Fruit fly (Drosophila melanogaster) whole organism, embryonic: ENCODE measurements around the gene Mocs1.
A peak's percentile ranks its signal among the peaks of the same experiment; 100 is the strongest.

ENCODE experiments used
- Bgb ChIP-seq: fragments of 200-800 bp; sonication (Bioruptor generic); IDR thresholded peaks from 2 replicates; pipeline ENCODE4 v1.3.6; 2022; ENCODE audit warnings: missing biosample characterization, missing genetic modification characterization; ENCODE audit not compliant: partially characterized antibody
- CG10267 ChIP-seq: fragments of 200-800 bp; sonication (Bioruptor generic); optimal IDR thresholded peaks from 2 replicates; lab custom pipeline; 2018; ENCODE audit warnings: missing biosample characterization, mild to moderate bottlenecking, missing genetic modification characterization, moderate library complexity
- CG10321 ChIP-seq: fragments of 200-800 bp; sonication (Bioruptor generic); IDR thresholded peaks from 2 replicates; pipeline ENCODE4 v1.3.6; 2022; ENCODE audit warnings: missing biosample characterization, missing genetic modification characterization
- CG11696 ChIP-seq: fragments of 200-800 bp; sonication (Bioruptor generic); IDR thresholded peaks from 2 replicates; pipeline ENCODE4 v1.3.6; 2022; ENCODE audit warnings: missing biosample characterization, missing genetic modification characterization
- CG12219 ChIP-seq: fragments of 200-800 bp; sonication (Bioruptor generic); optimal IDR thresholded peaks from 3 replicates; lab custom pipeline; 2018; ENCODE audit warnings: missing biosample characterization, mild to moderate bottlenecking, missing genetic modification characterization
- CG14710 ChIP-seq: fragments of 200-800 bp; sonication (Bioruptor generic); optimal IDR thresholded peaks from 3 replicates; lab custom pipeline; 2019; ENCODE audit warnings: missing biosample characterization, mild to moderate bottlenecking, missing genetic modification characterization, moderate library complexity
- CG1529 ChIP-seq: fragments of 200-800 bp; sonication (Bioruptor generic); optimal IDR thresholded peaks from 3 replicates; lab custom pipeline; 2018; ENCODE audit warnings: missing biosample characterization, missing genetic modification characterization
- CG15514 ChIP-seq: fragments of 200-800 bp; sonication (Bioruptor generic); optimal IDR thresholded peaks from 3 replicates; lab custom pipeline; 2017; ENCODE audit warnings: missing biosample characterization, missing genetic modification characterization, mild to moderate bottlenecking, moderate library complexity, missing genetic modification reagents
- CG16779 ChIP-seq: fragments of 200-800 bp; sonication (Bioruptor generic); IDR thresholded peaks from 2 replicates; pipeline ENCODE4 v1.3.6; 2022; ENCODE audit warnings: missing biosample characterization, missing genetic modification characterization
- CG2199 ChIP-seq: fragments of 200-800 bp; sonication (Bioruptor generic); IDR thresholded peaks from 3 replicates; pipeline ENCODE4 v1.3.6; 2022; ENCODE audit warnings: missing biosample characterization, missing genetic modification characterization
- CG42726 ChIP-seq: fragments of 200-800 bp; sonication (Bioruptor generic); IDR thresholded peaks from 2 replicates; pipeline ENCODE4 v1.3.6; 2022; ENCODE audit warnings: missing biosample characterization, missing genetic modification characterization; ENCODE audit not compliant: partially characterized antibody
- CG6175 ChIP-seq: fragments of 200-800 bp; sonication (Bioruptor generic); IDR thresholded peaks from 3 replicates; pipeline ENCODE4 v1.3.6; 2022; ENCODE audit warnings: missing biosample characterization, missing genetic modification characterization
- CG6254 ChIP-seq: fragments of 200-800 bp; sonication (Bioruptor generic); optimal IDR thresholded peaks from 3 replicates; lab custom pipeline; 2017; ENCODE audit warnings: mild to moderate bottlenecking, missing biosample characterization, missing genetic modification reagents, missing genetic modification characterization
- CG6654 ChIP-seq: fragments of 200-800 bp; sonication (Bioruptor generic); optimal IDR thresholded peaks from 2 replicates; lab custom pipeline; 2017; ENCODE audit warnings: missing biosample characterization, mild to moderate bottlenecking, missing genetic modification characterization
- CG6813 ChIP-seq: fragments of 200-800 bp; sonication (Bioruptor generic); optimal IDR thresholded peaks from 2 replicates; lab custom pipeline; 2017; ENCODE audit warnings: missing biosample characterization, missing genetic modification characterization, mild to moderate bottlenecking, moderate library complexity, missing genetic modification reagents
- CG8478 ChIP-seq: fragments of >200 bp; optimal IDR thresholded peaks from 2 replicates; lab custom pipeline; 2018
- CG9215 ChIP-seq: fragments of 200-800 bp; sonication (Bioruptor generic); IDR thresholded peaks from 2 replicates; pipeline ENCODE4 v1.3.6; 2022; ENCODE audit warnings: missing biosample characterization, missing genetic modification characterization
- CG9817 ChIP-seq: fragments of 200-800 bp; sonication (Bioruptor generic); optimal IDR thresholded peaks from 2 replicates; lab custom pipeline; 2018; ENCODE audit warnings: missing biosample characterization, mild to moderate bottlenecking, missing genetic modification characterization, moderate library complexity
- Deaf1 ChIP-seq: fragments of 200-800 bp; optimal IDR thresholded peaks from 3 replicates; lab custom pipeline; 2019; ENCODE audit warnings: missing biosample characterization, mild to moderate bottlenecking, missing genetic modification characterization, moderate library complexity
- E2f2 ChIP-seq: fragments of 200-800 bp; sonication (Bioruptor generic); IDR thresholded peaks from 2 replicates; pipeline ENCODE4 v1.3.6; 2022; ENCODE audit warnings: missing biosample characterization, missing genetic modification characterization
- Fer3 ChIP-seq: fragments of 200-800 bp; sonication (Bioruptor generic); optimal IDR thresholded peaks from 2 replicates; lab custom pipeline; 2018; ENCODE audit warnings: missing biosample characterization, mild to moderate bottlenecking, missing genetic modification characterization, moderate library complexity
- Lpt ChIP-seq: fragments of >200 bp; optimal IDR thresholded peaks from 2 replicates; lab custom pipeline; 2018; ENCODE audit warnings: missing biosample characterization, missing genetic modification characterization
- Med ChIP-seq: fragments of 200-800 bp; sonication (Bioruptor generic); peaks from one replicate; lab custom pipeline; 2016; ENCODE audit warnings: missing biosample characterization, missing genetic modification characterization, mild to moderate bottlenecking, inconsistent platforms, moderate library complexity
- Mrtf ChIP-seq: fragments of 200-800 bp; sonication (Bioruptor generic); IDR thresholded peaks from 3 replicates; pipeline ENCODE4 v1.3.6; 2022; ENCODE audit warnings: missing biosample characterization, missing genetic modification characterization
- Myb ChIP-seq: fragments of 200-800 bp; sonication (Bioruptor generic); optimal IDR thresholded peaks from 2 replicates; lab custom pipeline; 2016; ENCODE audit warnings: missing biosample characterization, missing genetic modification characterization
- Opbp ChIP-seq: fragments of 200-800 bp; sonication (Bioruptor generic); IDR thresholded peaks from 3 replicates; pipeline ENCODE4 v1.3.6; 2022; ENCODE audit warnings: missing biosample characterization, missing genetic modification characterization; ENCODE audit not compliant: partially characterized antibody
- Side ChIP-seq: fragments of 200-800 bp; sonication (Bioruptor generic); optimal IDR thresholded peaks from 2 replicates; lab custom pipeline; 2016; ENCODE audit warnings: missing biosample characterization, missing genetic modification characterization
- Sry-δ ChIP-seq: fragments of 200-800 bp; sonication (Bioruptor generic); optimal IDR thresholded peaks from 2 replicates; lab custom pipeline; 2016; ENCODE audit warnings: missing biosample characterization, missing genetic modification characterization
- TFAM ChIP-seq: fragments of 200-800 bp; sonication (Bioruptor generic); optimal IDR thresholded peaks from 2 replicates; lab custom pipeline; 2017; ENCODE audit warnings: missing biosample characterization, missing genetic modification characterization, inconsistent platforms
- Trl ChIP-seq, 3 experiments: fragments of >200 bp in 2 of 3; fragments of 200-800 bp in 1 of 3; sonication (Bioruptor generic) in 1 of 3; optimal IDR thresholded peaks; 2 replicates in 1 of 3; 3 replicates in 2 of 3; lab custom pipeline; 2016 to 2017; ENCODE audit warnings: missing biosample characterization in 1 of 3, missing genetic modification characterization in 1 of 3
- aop ChIP-seq: fragments of 200-800 bp; sonication (Bioruptor generic); IDR thresholded peaks from 2 replicates; pipeline ENCODE4 v1.3.6; 2022; ENCODE audit warnings: missing biosample characterization, missing genetic modification characterization
- crol ChIP-seq: fragments of 200-800 bp; sonication (Bioruptor generic); IDR thresholded peaks from 2 replicates; pipeline ENCODE4 v1.3.6; 2022; ENCODE audit warnings: missing biosample characterization, missing genetic modification characterization
- dati ChIP-seq: fragments of 200-800 bp; sonication (Bioruptor generic); IDR thresholded peaks from 2 replicates; pipeline ENCODE4 v1.3.6; 2022; ENCODE audit warnings: missing biosample characterization, missing genetic modification characterization
- dimm ChIP-seq: fragments of 200-800 bp; sonication (Bioruptor generic); IDR thresholded peaks from 2 replicates; pipeline ENCODE4 v1.3.6; 2022; ENCODE audit warnings: missing biosample characterization, missing genetic modification characterization
- dysf ChIP-seq: fragments of 200-800 bp; sonication (Bioruptor generic); IDR thresholded peaks from 3 replicates; pipeline ENCODE4 v1.3.6; 2022; ENCODE audit warnings: missing biosample characterization, missing genetic modification characterization
- ftz-f1 ChIP-seq: fragments of 200-800 bp; sonication (Bioruptor generic); optimal IDR thresholded peaks from 2 replicates; lab custom pipeline; 2016; ENCODE audit warnings: missing biosample characterization, missing genetic modification characterization
- lov ChIP-seq, 2 experiments: fragments of 200-800 bp in 1 of 2; fragments of >200 bp in 1 of 2; sonication (Bioruptor generic) in 1 of 2; IDR thresholded peaks in 1 of 2; optimal IDR thresholded peaks in 1 of 2; 2 replicates in 1 of 2; 3 replicates in 1 of 2; pipeline versions ENCODE4 v1.3.6 to Lab custom; 2017 to 2022; ENCODE audit warnings: missing biosample characterization in 1 of 2, missing genetic modification characterization in 1 of 2
- onecut ChIP-seq: fragments of 200-800 bp; sonication (Bioruptor generic); IDR thresholded peaks from 2 replicates; pipeline ENCODE4 v1.3.6; 2022; ENCODE audit warnings: missing biosample characterization, missing genetic modification characterization
- phol ChIP-seq: fragments of 200-800 bp; sonication (Bioruptor generic); optimal IDR thresholded peaks from 3 replicates; lab custom pipeline; 2018; ENCODE audit warnings: missing biosample characterization, mild to moderate bottlenecking, missing genetic modification characterization, moderate library complexity
- ranshi ChIP-seq: fragments of 200-800 bp; sonication (Bioruptor generic); IDR thresholded peaks from 2 replicates; pipeline ENCODE4 v1.3.6; 2022; ENCODE audit warnings: missing biosample characterization, missing genetic modification characterization
- slbo ChIP-seq: fragments of 200-800 bp; sonication (Bioruptor generic); IDR thresholded peaks from 2 replicates; pipeline ENCODE4 v1.3.6; 2022; ENCODE audit warnings: missing biosample characterization, missing genetic modification characterization
- sna ChIP-seq: fragments of 200-800 bp; sonication (Bioruptor generic); IDR thresholded peaks from 2 replicates; pipeline ENCODE4 v1.3.6; 2022; ENCODE audit warnings: missing biosample characterization, missing genetic modification characterization; ENCODE audit not compliant: partially characterized antibody
- sob ChIP-seq: fragments of 200-800 bp; sonication (Bioruptor generic); IDR thresholded peaks from 2 replicates; pipeline ENCODE4 v1.3.6; 2022; ENCODE audit warnings: missing biosample characterization, missing genetic modification characterization
- tio ChIP-seq: fragments of 200-800 bp; sonication (Bioruptor generic); optimal IDR thresholded peaks from 2 replicates; lab custom pipeline; 2017; ENCODE audit warnings: missing biosample characterization, missing genetic modification characterization, inconsistent platforms

The Mocs1 gene

DNA sequence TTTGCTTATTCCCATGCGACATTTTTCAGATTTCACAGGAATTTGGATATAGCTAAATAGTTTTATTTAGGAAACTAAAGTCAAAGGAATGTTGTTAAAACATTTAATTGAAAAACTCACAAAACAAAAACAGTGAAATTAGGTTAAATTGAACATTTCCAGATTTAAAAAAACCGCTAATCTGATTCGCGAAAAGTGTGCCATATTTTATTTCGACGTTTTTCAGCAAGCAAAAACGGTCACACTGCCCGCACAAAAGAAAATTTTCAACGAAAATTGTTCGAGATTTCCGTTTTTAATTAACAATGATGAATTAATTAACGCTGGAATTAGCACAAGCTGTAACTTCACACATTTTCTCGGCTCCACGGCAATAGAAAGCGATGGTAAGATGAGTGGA, 39.1 kb downstream of the Mocs1 start, which contains the start of the genes CG34012 and emei (continued):
- TF ChIP-seq CG15514 (GFP tag; lab: Kevin White, UChicago) (peak; percentile 79), sna (GFP tag; lab: Robert Waterston, UW) (0 out of 2 replicates have a peak, but pooled peaks have one; percentile 30), CG9215 (GFP tag; lab: Robert Waterston, UW) (no peak), phol (tag; lab: Kevin White, UChicago) (peak; percentile 54), E2f2 (GFP tag; lab: Robert Waterston, UW) (peak; percentile 88), sob (GFP tag; lab: Robert Waterston, UW) (no peak), Myb (peak; percentile 32)

- TF ChIP-seq CG11696 = 0 out of 2 replicates have a peak, but pooled peaks have one; percentile 16
- TF ChIP-seq CG6175 (GFP tag; lab: Robert Waterston, UW) = 0 out of 3 replicates have a peak, but pooled peaks have one; percentile 28
- 0 out of 3 replicates have a peak, but pooled peaks have one; percentile 15 for TF ChIP-seq Opbp
- no peak for TF ChIP-seq CG6254 (GFP tag; lab: Kevin White, UChicago)
- 0 out of 2 replicates have a peak, but pooled peaks have one; percentile 18 for TF ChIP-seq Bgb (GFP tag; lab: Robert Waterston, UW)
- TF ChIP-seq TFAM (GFP tag; lab: Kevin White, UChicago) = no peak
- TF ChIP-seq Deaf1 (tag; lab: Kevin White, UChicago) = peak; percentile 8
- TF ChIP-seq CG16779 (GFP tag; lab: Robert Waterston, UW) = 0 out of 2 replicates have a peak, but pooled peaks have one; percentile 52
- no peak for TF ChIP-seq lov (optimal IDR thresholded peaks at IDR 0.05; lab: Kevin White, UChicago)
- TF ChIP-seq lov (GFP tag; IDR thresholded peaks at IDR 0.05; lab: Robert Waterston, UW) = 0 out of 3 replicates have a peak, but pooled peaks have one; percentile 27
- no peak for TF ChIP-seq Side (GFP tag; lab: Kevin White, UChicago)
- peak; percentile 57 for TF ChIP-seq ftz-f1
- TF ChIP-seq CG2199 (GFP tag; lab: Robert Waterston, UW) = 0 out of 3 replicates have a peak, but pooled peaks have one; percentile 24
- TF ChIP-seq CG10321 (GFP tag; lab: Robert Waterston, UW) = 0 out of 2 replicates have a peak, but pooled peaks have one; percentile 43
- TF ChIP-seq dysf (GFP tag; lab: Robert Waterston, UW) = 0 out of 3 replicates have a peak, but pooled peaks have one; percentile 28
- TF ChIP-seq crol = peak; percentile 38; the same call in 1 of the 2 replicates
- TF ChIP-seq Med (GFP tag; lab: Kevin White, UChicago) = peak; percentile 59
- peak; percentile 55 for TF ChIP-seq CG8478
- TF ChIP-seq aop (GFP tag; lab: Robert Waterston, UW) = 0 out of 2 replicates have a peak, but pooled peaks have one; percentile 25
- TF ChIP-seq CG42726 (GFP tag; lab: Robert Waterston, UW) = 0 out of 2 replicates have a peak, but pooled peaks have one; percentile 10
- TF ChIP-seq CG14710 (tag; lab: Kevin White, UChicago) = no peak
- TF ChIP-seq CG10267 (tag; lab: Kevin White, UChicago) = no peak
Observed at dm6 chr3L:11112427-11112826, 42.1 kb downstream of the Mocs1 start.

dm6 chr3L:11113198-11114197, 43.2 kb downstream of the Mocs1 start, which contains the start of gene Sod1:
Gene Sod1, minus strand, starts transcription at chr3L:11113740.
- no peak for TF ChIP-seq Mrtf (GFP tag; lab: Robert Waterston, UW)
- no peak for TF ChIP-seq Trl (optimal IDR thresholded peaks at IDR 0.05; lab: Kevin White, UChicago)
- TF ChIP-seq Trl (GFP tag; optimal IDR thresholded peaks at IDR 0.05; lab: Kevin White, UChicago) = no peak
- TF ChIP-seq slbo (GFP tag; lab: Robert Waterston, UW) = no peak
- TF ChIP-seq Deaf1 (tag; lab: Kevin White, UChicago) = no peak
- no peak for TF ChIP-seq Fer3 (tag; lab: Kevin White, UChicago)
- no peak for TF ChIP-seq dati
- peak; percentile 90 for TF ChIP-seq ftz-f1
- no peak for TF ChIP-seq CG6654 (GFP tag; lab: Kevin White, UChicago)
- TF ChIP-seq lov (optimal IDR thresholded peaks at IDR 0.05; lab: Kevin White, UChicago) = no peak
- no peak for TF ChIP-seq lov (GFP tag; IDR thresholded peaks at IDR 0.05; lab: Robert Waterston, UW)
- no peak for TF ChIP-seq onecut (GFP tag; lab: Robert Waterston, UW)
- TF ChIP-seq ranshi = no peak
- no peak for TF ChIP-seq CG1529 (GFP tag; lab: Kevin White, UChicago)
- TF ChIP-seq Sry-δ (GFP tag; lab: Kevin White, UChicago) = peak; percentile 34
- TF ChIP-seq CG6813 (GFP tag; lab: Kevin White, UChicago) = no peak
- TF ChIP-seq tio = no peak
- TF ChIP-seq dimm (GFP tag; lab: Robert Waterston, UW) = no peak
- TF ChIP-seq CG12219 = no peak
- TF ChIP-seq Lpt (GFP tag; lab: Kevin White, UChicago) = no peak
- TF ChIP-seq CG9817 = no peak
